Worm (Caenorhabditis elegans): ENCODE data around the gene W08E12.7.

Gene W08E12.7

ce11 chrIV:3251551-3251950 lies 43.4 kb upstream of the W08E12.7 start:
- TF ChIP-seq madf-6 (GFP tag; IDR thresholded peaks at IDR 0.05) (no peak), zfh-2 (GFP tag; conservative IDR thresholded peaks at IDR 0.05) (0 out of 2 replicates have a peak, but pooled peaks have one; percentile 19)

ce11 chrIV:3252047-3252446 lies 42.9 kb upstream of the W08E12.7 start:
- TF ChIP-seq chd-7 (tag; optimal IDR thresholded peaks at IDR 0.05): no peak
- no peak for TF ChIP-seq ama-1 (optimal IDR thresholded peaks at IDR 0.05)
- TF ChIP-seq ama-1 (GFP tag; optimal IDR thresholded peaks at IDR 0.05): no peak
- TF ChIP-seq repo-1 (tag; optimal IDR thresholded peaks at IDR 0.05): no peak
- no peak for TF ChIP-seq mcd-1 (GFP tag; IDR thresholded peaks at IDR 0.05)
- TF ChIP-seq C17E4.6 (GFP tag; IDR thresholded peaks at IDR 0.05): no peak
- no peak for TF ChIP-seq attf-3 (GFP tag; conservative IDR thresholded peaks at IDR 0.05)
- no peak for TF ChIP-seq zim-3 (tag; optimal IDR thresholded peaks at IDR 0.05)
- no peak for TF ChIP-seq F22D6.2 (tag; optimal IDR thresholded peaks at IDR 0.05)
- TF ChIP-seq madf-3 (GFP tag; IDR thresholded peaks at IDR 0.05): no peak
- no peak for TF ChIP-seq hlh-26 (GFP tag; conservative IDR thresholded peaks at IDR 0.05)
- TF ChIP-seq xnd-1 (tag; optimal IDR thresholded peaks at IDR 0.05): no peak
- TF ChIP-seq nhr-80 (tag; optimal IDR thresholded peaks at IDR 0.05): no peak
- no peak for TF ChIP-seq athp-1 (tag; optimal IDR thresholded peaks at IDR 0.05)
- no peak for TF ChIP-seq pbrm-1 (GFP tag; IDR thresholded peaks at IDR 0.05)
- TF ChIP-seq nfyb-1 (GFP tag; IDR thresholded peaks at IDR 0.05): no peak
- no peak for TF ChIP-seq snpc-1.3 (tag; optimal IDR thresholded peaks at IDR 0.05; ENCODE audit: insufficient read depth)

ce11 chrIV:3254443-3254842 lies 40.5 kb upstream of the W08E12.7 start, which contains the start of gene dmd-9:
TSS of gene dmd-9 (minus strand) at chrIV:3254543.
- no peak for TF ChIP-seq lsy-27 (tag; optimal IDR thresholded peaks at IDR 0.05; ENCODE audit: borderline replicate concordance, insufficient read depth)
- TF ChIP-seq Y53F4B.3 (GFP tag; IDR thresholded peaks at IDR 0.05): no peak
- no peak for TF ChIP-seq xnd-1 (tag; optimal IDR thresholded peaks at IDR 0.05)
- no peak for TF ChIP-seq die-1 (tag; optimal IDR thresholded peaks at IDR 0.05)
- TF ChIP-seq ztf-3 (GFP tag; optimal IDR thresholded peaks at IDR 0.05): no peak
- TF ChIP-seq pbrm-1 (GFP tag; IDR thresholded peaks at IDR 0.05): no peak
- no peak for TF ChIP-seq sptf-2 (GFP tag; optimal IDR thresholded peaks at IDR 0.05)
- no peak for TF ChIP-seq hlh-12 (tag; optimal IDR thresholded peaks at IDR 0.05)
- no peak for TF ChIP-seq madf-10 (tag; optimal IDR thresholded peaks at IDR 0.05)
- no peak for TF ChIP-seq sea-2 (GFP tag; IDR thresholded peaks at IDR 0.05)
- no peak for TF ChIP-seq chd-7 (tag; optimal IDR thresholded peaks at IDR 0.05)

- TF ChIP-seq die-1 (tag; optimal IDR thresholded peaks at IDR 0.05): no peak
- no peak for TF ChIP-seq chd-7 (tag; optimal IDR thresholded peaks at IDR 0.05)
- TF ChIP-seq nfya-1 (tag; optimal IDR thresholded peaks at IDR 0.05; ENCODE audit: borderline replicate concordance, insufficient read depth): no peak
- TF ChIP-seq attf-6 (GFP tag; IDR thresholded peaks at IDR 0.05): no peak
- no peak for TF ChIP-seq rpc-1 (optimal IDR thresholded peaks at IDR 0.05)
- no peak for TF ChIP-seq rpc-1 (tag; optimal IDR thresholded peaks at IDR 0.05)
Measured at ce11 chrIV:3256866-3257265, 38.1 kb upstream of the W08E12.7 start.

ce11 chrIV:3258528-3258927 lies 36.4 kb upstream of the W08E12.7 start, which contains the start of gene T26C12.1:
TSS of gene T26C12.1 (plus strand) at chrIV:3258910.
- TF ChIP-seq atf-7 (tag; optimal IDR thresholded peaks at IDR 0.05): no peak
- TF ChIP-seq K12H6.12 (tag; optimal IDR thresholded peaks at IDR 0.05): no peak
- no peak for TF ChIP-seq fkh-3 (tag; optimal IDR thresholded peaks at IDR 0.05)
- TF ChIP-seq madf-6 (GFP tag; IDR thresholded peaks at IDR 0.05): 0 out of 2 replicates have a peak, but pooled peaks have one; percentile 8
- no peak for TF ChIP-seq C17E4.6 (GFP tag; IDR thresholded peaks at IDR 0.05)
- no peak for TF ChIP-seq him-1 (tag; optimal IDR thresholded peaks at IDR 0.05)
- no peak for TF ChIP-seq lin-40 (tag; optimal IDR thresholded peaks at IDR 0.05)
- TF ChIP-seq cebp-1 (GFP tag; IDR thresholded peaks at IDR 0.05): no peak
- peak; percentile 5 for TF ChIP-seq cebp-1 (tag; optimal IDR thresholded peaks at IDR 0.05)
- no peak for TF ChIP-seq T26A5.8 (tag; optimal IDR thresholded peaks at IDR 0.05)
- no peak for TF ChIP-seq sdz-38 (tag; optimal IDR thresholded peaks at IDR 0.05)
- TF ChIP-seq nhr-80 (tag; optimal IDR thresholded peaks at IDR 0.05): peak; percentile 91

Measured in whole organism, young adult.